Worm (Caenorhabditis elegans): ENCODE data around the gene T11F9.22.
"Not testable (repeated sequence)": the region's sequence is repeated elsewhere in the genome, so short reads cannot be mapped to it uniquely, and the experiment has no call there.

DNA sequence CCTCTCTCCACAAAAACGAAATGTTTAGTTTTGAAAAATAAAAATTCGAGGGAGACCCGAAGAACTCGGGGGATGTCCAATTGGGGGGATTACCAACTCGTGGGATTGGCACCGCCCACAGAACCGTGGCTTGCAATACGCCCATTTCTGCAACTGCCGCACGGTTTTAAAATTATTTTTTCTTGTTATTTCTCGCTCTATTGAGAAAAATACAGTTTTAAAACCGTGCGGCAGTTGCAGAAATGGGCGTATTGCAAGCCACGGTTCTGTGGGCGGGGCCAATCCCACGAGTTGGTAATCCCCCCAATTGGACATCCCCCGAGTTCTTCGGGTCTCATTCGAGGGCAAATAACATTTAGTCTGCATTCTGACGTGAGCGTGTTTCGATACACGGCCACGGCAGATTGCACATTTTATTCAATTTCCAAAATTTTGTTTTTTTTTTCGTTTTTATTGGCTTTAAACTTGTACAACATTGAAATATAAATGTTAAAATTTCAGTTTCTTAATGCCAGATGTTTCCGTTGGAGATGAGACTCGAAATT, 25.4 kb downstream of the T11F9.22 start, which contains the start of the genes C55A6.1 and C55A6.10:
- TF ChIP-seq flt-1 (GFP tag; IDR thresholded peaks at IDR 0.05), result 0 out of 2 replicates have a peak, but pooled peaks have one; percentile 24
- peak; percentile 1 for TF ChIP-seq cog-1 (tag; optimal IDR thresholded peaks at IDR 0.05)
- not testable (repeated sequence) for TF ChIP-seq med-1 (GFP tag; optimal IDR thresholded peaks at IDR 0.05; ENCODE audit: insufficient read depth); ref-1 (GFP tag; conservative IDR thresholded peaks at IDR 0.05); T22C8.4 (GFP tag; IDR thresholded peaks at IDR 0.05); klf-2 (GFP tag; conservative IDR thresholded peaks at IDR 0.05)
- TF ChIP-seq tab-1 (GFP tag; IDR thresholded peaks at IDR 0.05), result 0 out of 2 replicates have a peak, but pooled peaks have one; percentile 39
